Fruit fly (Drosophila melanogaster) whole organism, embryonic: Measurements from ENCODE around the gene CG34242.

Experiments
- Adf1 ChIP-seq: fragments of 200-800 bp; sonication (Bioruptor generic); IDR thresholded peaks from 2 replicates; pipeline ENCODE4 v1.3.6; 2022; ENCODE audit warnings: missing biosample characterization, missing genetic modification characterization
- Bteb2 ChIP-seq: fragments of 200-800 bp; sonication (Bioruptor generic); optimal IDR thresholded peaks from 2 replicates; lab custom pipeline; 2016; ENCODE audit warnings: missing biosample characterization, missing genetic modification characterization
- CG11696 ChIP-seq: fragments of 200-800 bp; sonication (Bioruptor generic); IDR thresholded peaks from 2 replicates; pipeline ENCODE4 v1.3.6; 2022; ENCODE audit warnings: missing biosample characterization, missing genetic modification characterization
- CG12155 ChIP-seq: fragments of 200-800 bp; sonication (Bioruptor generic); optimal IDR thresholded peaks from 3 replicates; lab custom pipeline; 2016; ENCODE audit warnings: missing biosample characterization, missing genetic modification characterization
- CG15514 ChIP-seq: fragments of 200-800 bp; sonication (Bioruptor generic); optimal IDR thresholded peaks from 3 replicates; lab custom pipeline; 2017; ENCODE audit warnings: missing biosample characterization, missing genetic modification characterization, mild to moderate bottlenecking, moderate library complexity, missing genetic modification reagents
- CG17568 ChIP-seq: fragments of 200-800 bp; sonication (Bioruptor generic); optimal IDR thresholded peaks from 2 replicates; lab custom pipeline; 2018; ENCODE audit warnings: missing biosample characterization, mild to moderate bottlenecking, missing genetic modification characterization, moderate library complexity
- CG17802 ChIP-seq: fragments of 200-800 bp; sonication (Bioruptor generic); optimal IDR thresholded peaks from 2 replicates; lab custom pipeline; 2018; ENCODE audit warnings: missing biosample characterization, mild to moderate bottlenecking, missing genetic modification characterization, moderate library complexity
- CG18011 ChIP-seq: fragments of 200-800 bp; sonication (Bioruptor generic); optimal IDR thresholded peaks from 2 replicates; lab custom pipeline; 2017; ENCODE audit warnings: missing biosample characterization, missing genetic modification characterization, mild to moderate bottlenecking, moderate library complexity, missing genotype
- CG2116 ChIP-seq: fragments of 200-800 bp; sonication (Bioruptor generic); optimal IDR thresholded peaks from 3 replicates; lab custom pipeline; 2018; ENCODE audit warnings: missing biosample characterization, mild to moderate bottlenecking, missing genetic modification characterization
- CG3281 ChIP-seq: fragments of 200-800 bp; sonication (Bioruptor generic); optimal IDR thresholded peaks from 3 replicates; lab custom pipeline; 2017; ENCODE audit warnings: missing biosample characterization, mild to moderate bottlenecking, missing genetic modification characterization
- CG33557 ChIP-seq: fragments of 200-800 bp; sonication (Bioruptor generic); optimal IDR thresholded peaks from 2 replicates; lab custom pipeline; 2019; ENCODE audit warnings: missing biosample characterization, mild to moderate bottlenecking, missing genetic modification characterization, moderate library complexity
- CG3847 ChIP-seq: fragments of 200-800 bp; sonication (Bioruptor generic); IDR thresholded peaks from 2 replicates; pipeline ENCODE4 v1.3.6; 2022; ENCODE audit warnings: missing biosample characterization, missing genetic modification characterization
- CG4282 ChIP-seq: fragments of 200-800 bp; sonication (Bioruptor generic); optimal IDR thresholded peaks from 2 replicates; lab custom pipeline; 2016; ENCODE audit warnings: missing biosample characterization, missing genetic modification characterization
- CG4328 ChIP-seq: fragments of 200-800 bp; sonication (Bioruptor generic); optimal IDR thresholded peaks from 3 replicates; lab custom pipeline; 2017; ENCODE audit warnings: missing biosample characterization, missing genetic modification reagents, missing genetic modification characterization
- CG4617 ChIP-seq: fragments of 200-800 bp; sonication (Bioruptor generic); optimal IDR thresholded peaks from 3 replicates; lab custom pipeline; 2016; ENCODE audit warnings: missing biosample characterization, missing genetic modification characterization, borderline replicate concordance
- CG4820 ChIP-seq: fragments of 200-800 bp; sonication (Bioruptor generic); optimal IDR thresholded peaks from 3 replicates; lab custom pipeline; 2016; ENCODE audit warnings: missing biosample characterization, missing genetic modification characterization
- CG4854 ChIP-seq: fragments of 200-800 bp; sonication (Bioruptor generic); optimal IDR thresholded peaks from 2 replicates; lab custom pipeline; 2016; ENCODE audit warnings: missing biosample characterization, missing genetic modification characterization, inconsistent platforms
- CG5180 ChIP-seq: fragments of 200-800 bp; sonication (Bioruptor generic); optimal IDR thresholded peaks from 3 replicates; lab custom pipeline; 2017; ENCODE audit warnings: missing biosample characterization, missing genetic modification characterization, mild to moderate bottlenecking, moderate library complexity, missing genetic modification reagents
- CG7556 ChIP-seq: fragments of 200-800 bp; sonication (Bioruptor generic); optimal IDR thresholded peaks from 2 replicates; lab custom pipeline; 2017; ENCODE audit warnings: missing biosample characterization, mild to moderate bottlenecking, missing genetic modification characterization
- CG9727 ChIP-seq: fragments of 200-800 bp; sonication (Bioruptor generic); optimal IDR thresholded peaks from 3 replicates; lab custom pipeline; 2017; ENCODE audit warnings: missing biosample characterization, mild to moderate bottlenecking, missing genetic modification characterization
- CoRest ChIP-seq: fragments of 200-800 bp; sonication (Bioruptor generic); optimal IDR thresholded peaks from 3 replicates; lab custom pipeline; 2018; ENCODE audit warnings: missing biosample characterization, mild to moderate bottlenecking, missing genetic modification characterization, moderate library complexity
- CrebB ChIP-seq: fragments of 200-800 bp; sonication (Bioruptor generic); optimal IDR thresholded peaks from 3 replicates; lab custom pipeline; 2018; ENCODE audit warnings: missing biosample characterization, mild to moderate bottlenecking, missing genetic modification characterization
- Dad ChIP-seq: fragments of 200-800 bp; sonication (Bioruptor generic); optimal IDR thresholded peaks from 3 replicates; lab custom pipeline; 2016; ENCODE audit warnings: missing biosample characterization, missing genetic modification characterization
- Doc3 ChIP-seq: fragments of 200-800 bp; sonication (Bioruptor generic); IDR thresholded peaks from 3 replicates; pipeline ENCODE4 v1.3.6; 2022; ENCODE audit warnings: missing biosample characterization, missing genetic modification characterization; ENCODE audit not compliant: partially characterized antibody
- Dp ChIP-seq: fragments of 200-800 bp; sonication (Bioruptor generic); optimal IDR thresholded peaks from 2 replicates; lab custom pipeline; 2018; ENCODE audit warnings: missing biosample characterization, mild to moderate bottlenecking, missing genetic modification characterization, moderate library complexity
- H2.0 ChIP-seq: fragments of 200-800 bp; sonication (Bioruptor generic); IDR thresholded peaks from 2 replicates; pipeline ENCODE4 v1.3.6; 2022; ENCODE audit warnings: missing biosample characterization, missing genetic modification characterization
- MESR4 ChIP-seq: fragments of 200-800 bp; sonication (Bioruptor generic); optimal IDR thresholded peaks from 2 replicates; lab custom pipeline; 2018; ENCODE audit warnings: missing biosample characterization, mild to moderate bottlenecking, missing genetic modification characterization, moderate library complexity
- Optix ChIP-seq: fragments of 200-800 bp; sonication (Bioruptor generic); IDR thresholded peaks from 3 replicates; pipeline ENCODE4 v1.3.6; 2022; ENCODE audit warnings: missing biosample characterization, missing genetic modification characterization
- Ptx1 ChIP-seq: fragments of 200-800 bp; sonication (Bioruptor generic); IDR thresholded peaks from 2 replicates; pipeline ENCODE4 v1.3.6; 2022; ENCODE audit warnings: missing biosample characterization, missing genetic modification characterization
- Xrp1 ChIP-seq: fragments of 200-800 bp; sonication (Bioruptor generic); IDR thresholded peaks from 2 replicates; pipeline ENCODE4 v1.3.6; 2022; ENCODE audit warnings: missing biosample characterization, missing genetic modification characterization
- YL-1 ChIP-seq: fragments of 200-800 bp; sonication (Bioruptor generic); optimal IDR thresholded peaks from 3 replicates; lab custom pipeline; 2017; ENCODE audit warnings: missing biosample characterization, mild to moderate bottlenecking, missing genetic modification characterization
- ac ChIP-seq: fragments of 200-800 bp; sonication (Bioruptor generic); optimal IDR thresholded peaks from 3 replicates; lab custom pipeline; 2017; ENCODE audit warnings: missing biosample characterization, mild to moderate bottlenecking, missing genetic modification characterization
- dan ChIP-seq: fragments of 200-800 bp; sonication (Bioruptor generic); IDR thresholded peaks from 2 replicates; pipeline ENCODE4 v1.3.6; 2022; ENCODE audit warnings: missing biosample characterization, missing genetic modification characterization
- danr ChIP-seq: fragments of 200-800 bp; sonication (Bioruptor generic); IDR thresholded peaks from 2 replicates; pipeline ENCODE4 v1.3.6; 2022; ENCODE audit warnings: missing biosample characterization, missing genetic modification characterization
- dati ChIP-seq: fragments of 200-800 bp; sonication (Bioruptor generic); IDR thresholded peaks from 2 replicates; pipeline ENCODE4 v1.3.6; 2022; ENCODE audit warnings: missing biosample characterization, missing genetic modification characterization
- dmrt99B ChIP-seq: fragments of 200-800 bp; sonication (Bioruptor generic); optimal IDR thresholded peaks from 2 replicates; lab custom pipeline; 2018; ENCODE audit warnings: missing biosample characterization, mild to moderate bottlenecking, missing genetic modification characterization, moderate library complexity
- exex ChIP-seq: fragments of 200-800 bp; sonication (Bioruptor generic); optimal IDR thresholded peaks from 4 replicates; lab custom pipeline; 2018; ENCODE audit warnings: missing biosample characterization, mild to moderate bottlenecking, missing genetic modification characterization, moderate library complexity
- gce ChIP-seq: fragments of 200-800 bp; sonication (Bioruptor generic); IDR thresholded peaks from 3 replicates; pipeline ENCODE4 v1.3.6; 2022; ENCODE audit warnings: missing biosample characterization, missing genetic modification characterization
- gsb ChIP-seq: fragments of 200-800 bp; sonication (Bioruptor generic); IDR thresholded peaks from 2 replicates; pipeline ENCODE4 v1.3.6; 2022; ENCODE audit warnings: missing biosample characterization, missing genetic modification characterization
- h ChIP-seq: fragments of >200 bp; optimal IDR thresholded peaks from 2 replicates; lab custom pipeline; 2017
- hkb ChIP-seq, 2 experiments: fragments of 200-800 bp in 1 of 2; fragments of >200 bp in 1 of 2; sonication (Bioruptor generic) in 1 of 2; IDR thresholded peaks in 1 of 2; optimal IDR thresholded peaks in 1 of 2; 2 replicates each; pipeline versions ENCODE4 v1.3.6 to Lab custom; 2017 to 2022; ENCODE audit warnings: missing biosample characterization in 1 of 2, missing genetic modification characterization in 1 of 2
- klu ChIP-seq: fragments of 200-800 bp; sonication (Bioruptor generic); IDR thresholded peaks from 2 replicates; pipeline ENCODE4 v1.3.6; 2022; ENCODE audit warnings: missing biosample characterization, missing genetic modification characterization
- lmd ChIP-seq: fragments of 200-800 bp; sonication (Bioruptor generic); IDR thresholded peaks from 2 replicates; pipeline ENCODE4 v1.3.6; 2022; ENCODE audit warnings: missing biosample characterization, missing genetic modification characterization
- nerfin-1 ChIP-seq: fragments of 200-800 bp; sonication (Bioruptor generic); optimal IDR thresholded peaks from 3 replicates; lab custom pipeline; 2019; ENCODE audit warnings: missing biosample characterization, mild to moderate bottlenecking, missing genetic modification characterization, moderate library complexity
- shn ChIP-seq: fragments of 200-800 bp; sonication (Bioruptor generic); optimal IDR thresholded peaks from 3 replicates; lab custom pipeline; 2016; ENCODE audit warnings: missing biosample characterization, missing genetic modification characterization
- tin ChIP-seq: fragments of 200-800 bp; sonication (Bioruptor generic); optimal IDR thresholded peaks from 3 replicates; lab custom pipeline; 2016; ENCODE audit warnings: missing biosample characterization, missing genetic modification characterization
- tio ChIP-seq: fragments of 200-800 bp; sonication (Bioruptor generic); optimal IDR thresholded peaks from 2 replicates; lab custom pipeline; 2017; ENCODE audit warnings: missing biosample characterization, missing genetic modification characterization, inconsistent platforms
- unpg ChIP-seq: fragments of 200-800 bp; sonication (Bioruptor generic); optimal IDR thresholded peaks from 3 replicates; lab custom pipeline; 2018; ENCODE audit warnings: missing biosample characterization, mild to moderate bottlenecking, missing genetic modification characterization, moderate library complexity
- zen ChIP-seq: fragments of 200-800 bp; sonication (Bioruptor generic); optimal IDR thresholded peaks from 3 replicates; lab custom pipeline; 2018; ENCODE audit warnings: missing biosample characterization, mild to moderate bottlenecking, missing genetic modification characterization, moderate library complexity

The CG34242 gene

dm6 chr3L:12503865-12504650, 29.7 kb upstream of the CG34242 start, which contains the start of the genes CG10646 and vih (continued):
- peak; percentile 20 for TF ChIP-seq unpg (GFP tag; lab: Kevin White, UChicago)
- peak; percentile 20 for TF ChIP-seq CG33557 (GFP tag; lab: Kevin White, UChicago)
- no peak for TF ChIP-seq gce (GFP tag; lab: Robert Waterston, UW)
- TF ChIP-seq tio (GFP tag; lab: Kevin White, UChicago) = no peak
- peak; percentile 40 for TF ChIP-seq CG7556 (GFP tag; lab: Kevin White, UChicago)
- TF ChIP-seq CrebB (tag; lab: Kevin White, UChicago) = no peak
- peak; percentile 42 for TF ChIP-seq CG4820 (GFP tag; lab: Kevin White, UChicago)
- TF ChIP-seq Xrp1 (GFP tag; lab: Robert Waterston, UW) = 0 out of 2 replicates have a peak, but pooled peaks have one; percentile 7
- peak; percentile 63 for TF ChIP-seq CG12155 (GFP tag; lab: Kevin White, UChicago)
- peak; percentile 75 for TF ChIP-seq CG4617
- TF ChIP-seq H2.0 = peak; percentile 31; the same call in 1 of the 2 replicates
- peak; percentile 43 for TF ChIP-seq zen (tag; lab: Kevin White, UChicago)
- TF ChIP-seq CG4328 (GFP tag; lab: Kevin White, UChicago) = peak; percentile 51
- TF ChIP-seq dmrt99B (tag; lab: Kevin White, UChicago) = peak; percentile 14
- TF ChIP-seq CG9727 (GFP tag; lab: Kevin White, UChicago) = peak; percentile 55
- no peak for TF ChIP-seq shn (GFP tag; lab: Kevin White, UChicago)
- peak; percentile 66 for TF ChIP-seq CG15514 (GFP tag; lab: Kevin White, UChicago)
- peak; percentile 21 for TF ChIP-seq nerfin-1
- no peak for TF ChIP-seq gsb (GFP tag; lab: Robert Waterston, UW)
- TF ChIP-seq CG17802 (tag; lab: Kevin White, UChicago) = no peak
- TF ChIP-seq Dp (GFP tag; lab: Kevin White, UChicago) = peak; percentile 31
- TF ChIP-seq CG3281 = peak; percentile 48
- no peak for TF ChIP-seq h (lab: Kevin White, UChicago)
- no peak for TF ChIP-seq lmd (GFP tag; lab: Robert Waterston, UW)
- TF ChIP-seq CG2116 (GFP tag; lab: Kevin White, UChicago) = peak; percentile 99
- TF ChIP-seq MESR4 (GFP tag; lab: Kevin White, UChicago) = peak; percentile 96
- peak; percentile 62 for TF ChIP-seq tin (GFP tag; lab: Kevin White, UChicago)
- no peak for TF ChIP-seq Bteb2
- no peak for TF ChIP-seq dati (GFP tag; lab: Robert Waterston, UW)
- TF ChIP-seq CG4854 (GFP tag; lab: Kevin White, UChicago) = no peak
- no peak for TF ChIP-seq klu (GFP tag; lab: Robert Waterston, UW)
- peak; percentile 39; the same call in 1 of the 2 replicates for TF ChIP-seq Ptx1 (GFP tag; lab: Robert Waterston, UW)
- no peak for TF ChIP-seq CG11696 (GFP tag; lab: Robert Waterston, UW)
- no peak for TF ChIP-seq CG4282 (GFP tag; lab: Kevin White, UChicago)
- 0 out of 2 replicates have a peak, but pooled peaks have one; percentile 33 for TF ChIP-seq CG3847 (GFP tag; lab: Robert Waterston, UW)
- TF ChIP-seq CoRest (tag; lab: Kevin White, UChicago) = peak; percentile 59
- TF ChIP-seq CG17568 = no peak
- no peak for TF ChIP-seq Adf1 (GFP tag; lab: Robert Waterston, UW)
- peak; percentile 88 for TF ChIP-seq YL-1 (GFP tag; lab: Kevin White, UChicago)
- TF ChIP-seq Dad (GFP tag; lab: Kevin White, UChicago) = peak; percentile 24
- TF ChIP-seq CG18011 = no peak
- TF ChIP-seq Doc3 (GFP tag; lab: Robert Waterston, UW) = no peak; the same call in 2 of the 3 replicates
- no peak for TF ChIP-seq CG5180 (GFP tag; lab: Kevin White, UChicago)
- peak; percentile 26 for TF ChIP-seq exex (tag; lab: Kevin White, UChicago)
- no peak for TF ChIP-seq ac
- TF ChIP-seq hkb (optimal IDR thresholded peaks at IDR 0.05; lab: Kevin White, UChicago) = no peak
- no peak for TF ChIP-seq hkb (GFP tag; IDR thresholded peaks at IDR 0.05; lab: Robert Waterston, UW)
- no peak for TF ChIP-seq Optix
- TF ChIP-seq dan (GFP tag; lab: Robert Waterston, UW) = no peak
- TF ChIP-seq danr = no peak
